In genomic region chr3L:2466411-2467015, dm6 we compare ENCODE assay signal across 1 fruit fly cellular context.
TF ChIP-seq lines count a peak whose summit lies in the region.

No protein-coding gene starts in this region.

TF ChIP-seq in whole organism, embryonic, 481 proteins besides CTCF, POLR2A, EP300 and RAD21 (continued from another document and continues in another):
- peak; percentile 47 for TF ChIP-seq Nf-YB (GFP tag; optimal IDR thresholded peaks at IDR 0.05; lab: Kevin White, UChicago)
- TF ChIP-seq fu2 (GFP tag; optimal IDR thresholded peaks at IDR 0.05; lab: Kevin White, UChicago): no peak
- TF ChIP-seq CG10267 (tag; optimal IDR thresholded peaks at IDR 0.05; lab: Kevin White, UChicago): peak; percentile 81
- TF ChIP-seq CG1233 (GFP tag; optimal IDR thresholded peaks at IDR 0.05; lab: Kevin White, UChicago): no peak
- no peak for TF ChIP-seq tll (GFP tag; optimal IDR thresholded peaks at IDR 0.05; lab: Kevin White, UChicago)
- 0 out of 3 replicates have a peak, but pooled peaks have one; percentile 16 for TF ChIP-seq sr (GFP tag; IDR thresholded peaks at IDR 0.05; lab: Robert Waterston, UW)
- TF ChIP-seq gcm2 (GFP tag; optimal IDR thresholded peaks at IDR 0.05; lab: Kevin White, UChicago): peak; percentile 40
- peak; percentile 32 for TF ChIP-seq Antp (GFP tag; optimal IDR thresholded peaks at IDR 0.05; lab: Kevin White, UChicago)
- no peak for TF ChIP-seq CG4617 (GFP tag; optimal IDR thresholded peaks at IDR 0.05; lab: Kevin White, UChicago; ENCODE audit: borderline replicate concordance)
- peak; percentile 13 for TF ChIP-seq CG7928 (GFP tag; optimal IDR thresholded peaks at IDR 0.05; lab: Kevin White, UChicago)
- no peak for TF ChIP-seq CG10209 (GFP tag; optimal IDR thresholded peaks at IDR 0.05; lab: Kevin White, UChicago)
- TF ChIP-seq usp (GFP tag; optimal IDR thresholded peaks at IDR 0.05; lab: Kevin White, UChicago): no peak
- TF ChIP-seq gcm (GFP tag; optimal IDR thresholded peaks at IDR 0.05; lab: Kevin White, UChicago): peak; percentile 29
- TF ChIP-seq scrt (GFP tag; optimal IDR thresholded peaks at IDR 0.05; lab: Kevin White, UChicago): no peak
- no peak for TF ChIP-seq maf-S (GFP tag; optimal IDR thresholded peaks at IDR 0.05; lab: Kevin White, UChicago)
- TF ChIP-seq lab (GFP tag; optimal IDR thresholded peaks at IDR 0.05; lab: Kevin White, UChicago): peak; percentile 48
- TF ChIP-seq insv (GFP tag; optimal IDR thresholded peaks at IDR 0.05; lab: Kevin White, UChicago): peak in 1 of 2 experiments; percentile 78
- TF ChIP-seq jigr1 (GFP tag; IDR thresholded peaks at IDR 0.05; lab: Robert Waterston, UW): no peak
- peak; percentile 72 for TF ChIP-seq sd (tag; optimal IDR thresholded peaks at IDR 0.05; lab: Kevin White, UChicago)
- TF ChIP-seq Eip74EF (GFP tag; optimal IDR thresholded peaks at IDR 0.05; lab: Kevin White, UChicago): peak in 1 of 2 experiments; percentile 35
- no peak for TF ChIP-seq ab (GFP tag; optimal IDR thresholded peaks at IDR 0.05; lab: Kevin White, UChicago)
- TF ChIP-seq ash1 (GFP tag; optimal IDR thresholded peaks at IDR 0.05; lab: Kevin White, UChicago): no peak
- TF ChIP-seq hbn (GFP tag; IDR thresholded peaks at IDR 0.05; lab: Robert Waterston, UW; ENCODE audit: partially characterized antibody): peak; percentile 67
- peak; percentile 52; the same call in 2 of the 3 replicates for TF ChIP-seq ken (GFP tag; IDR thresholded peaks at IDR 0.05; lab: Robert Waterston, UW)
- peak; percentile 56 for TF ChIP-seq nmo (GFP tag; optimal IDR thresholded peaks at IDR 0.05; lab: Kevin White, UChicago)
- TF ChIP-seq CG3163 (GFP tag; optimal IDR thresholded peaks at IDR 0.05; lab: Kevin White, UChicago): peak; percentile 100
- 0 out of 2 replicates have a peak, but pooled peaks have one; percentile 12 for TF ChIP-seq dati (GFP tag; IDR thresholded peaks at IDR 0.05; lab: Robert Waterston, UW)
- TF ChIP-seq CG12071 (GFP tag; optimal IDR thresholded peaks at IDR 0.05; lab: Kevin White, UChicago): no peak
- TF ChIP-seq CG6683 (GFP tag; optimal IDR thresholded peaks at IDR 0.05; lab: Kevin White, UChicago): no peak
- TF ChIP-seq Xrp1 (GFP tag; IDR thresholded peaks at IDR 0.05; lab: Robert Waterston, UW): no peak; the same call in 1 of the 2 replicates
- TF ChIP-seq peb (GFP tag; IDR thresholded peaks at IDR 0.05; lab: Robert Waterston, UW): no peak
- TF ChIP-seq CG15479 (GFP tag; optimal IDR thresholded peaks at IDR 0.05; lab: Kevin White, UChicago): no peak
- TF ChIP-seq CG3407 (GFP tag; optimal IDR thresholded peaks at IDR 0.05; lab: Kevin White, UChicago): peak; percentile 19
- TF ChIP-seq CG17912 (GFP tag; optimal IDR thresholded peaks at IDR 0.05; lab: Kevin White, UChicago): peak; percentile 82
- TF ChIP-seq Doc2 (GFP tag; IDR thresholded peaks at IDR 0.05; lab: Robert Waterston, UW): no peak
- peak; percentile 44 for TF ChIP-seq Xbp1 (GFP tag; optimal IDR thresholded peaks at IDR 0.05; lab: Kevin White, UChicago)
- TF ChIP-seq HmgD (GFP tag; optimal IDR thresholded peaks at IDR 0.05; lab: Kevin White, UChicago): peak; percentile 64
- TF ChIP-seq slbo (GFP tag; IDR thresholded peaks at IDR 0.05; lab: Robert Waterston, UW): peak; percentile 22; the same call in 1 of the 2 replicates
- no peak for TF ChIP-seq CG18476 (GFP tag; optimal IDR thresholded peaks at IDR 0.05; lab: Kevin White, UChicago)
- 0 out of 2 replicates have a peak, but pooled peaks have one; percentile 11 for TF ChIP-seq CG1024 (GFP tag; IDR thresholded peaks at IDR 0.05; lab: Robert Waterston, UW)
- TF ChIP-seq sc (optimal IDR thresholded peaks at IDR 0.05; lab: Kevin White, UChicago): no peak
- no peak for TF ChIP-seq sc (GFP tag; optimal IDR thresholded peaks at IDR 0.05; lab: Kevin White, UChicago)
- TF ChIP-seq CG11247 (GFP tag; IDR thresholded peaks at IDR 0.05; lab: Robert Waterston, UW): 0 out of 2 replicates have a peak, but pooled peaks have one; percentile 45
- no peak for TF ChIP-seq zen (tag; optimal IDR thresholded peaks at IDR 0.05; lab: Kevin White, UChicago)
- TF ChIP-seq br (optimal IDR thresholded peaks at IDR 0.05; lab: Kevin White, UChicago): no peak
- TF ChIP-seq Atf3 (GFP tag; optimal IDR thresholded peaks at IDR 0.05; lab: Kevin White, UChicago): no peak
- no peak for TF ChIP-seq zfh2 (GFP tag; optimal IDR thresholded peaks at IDR 0.05; lab: Kevin White, UChicago)
- no peak for TF ChIP-seq Ets65A (GFP tag; lab: Kevin White, UChicago)
- TF ChIP-seq sima (GFP tag; optimal IDR thresholded peaks at IDR 0.05; lab: Kevin White, UChicago): no peak
- peak; percentile 81; the same call in 2 of the 3 replicates for TF ChIP-seq CG34422 (GFP tag; IDR thresholded peaks at IDR 0.05; lab: Robert Waterston, UW)
- TF ChIP-seq bowl (GFP tag; IDR thresholded peaks at IDR 0.05; lab: Robert Waterston, UW): no peak
- peak; percentile 25; the same call in 1 of the 2 replicates for TF ChIP-seq wdn (GFP tag; IDR thresholded peaks at IDR 0.05; lab: Robert Waterston, UW)
- peak; percentile 42 for TF ChIP-seq pfk (GFP tag; optimal IDR thresholded peaks at IDR 0.05; lab: Kevin White, UChicago)
- TF ChIP-seq crc (GFP tag; optimal IDR thresholded peaks at IDR 0.05; lab: Kevin White, UChicago): no peak
- peak in 1 of 2 experiments; percentile 67 for TF ChIP-seq eve (GFP tag; optimal IDR thresholded peaks at IDR 0.05; lab: Kevin White, UChicago)
- TF ChIP-seq CG4854 (GFP tag; optimal IDR thresholded peaks at IDR 0.05; lab: Kevin White, UChicago): no peak
- TF ChIP-seq CG7839 (tag; optimal IDR thresholded peaks at IDR 0.05; lab: Kevin White, UChicago): no peak
- peak; percentile 55; the same call in 1 of the 2 replicates for TF ChIP-seq stc (GFP tag; IDR thresholded peaks at IDR 0.05; lab: Robert Waterston, UW)
- TF ChIP-seq Pdp1 (GFP tag; optimal IDR thresholded peaks at IDR 0.05; lab: Kevin White, UChicago): peak in 1 of 2 experiments; percentile 66
- TF ChIP-seq Nf-YC (tag; optimal IDR thresholded peaks at IDR 0.05; lab: Kevin White, UChicago): peak; percentile 59
- TF ChIP-seq HLH3B (GFP tag; IDR thresholded peaks at IDR 0.05; lab: Robert Waterston, UW): no peak
- TF ChIP-seq CG5245 (GFP tag; optimal IDR thresholded peaks at IDR 0.05; lab: Kevin White, UChicago): peak; percentile 27
- TF ChIP-seq Bteb2 (GFP tag; optimal IDR thresholded peaks at IDR 0.05; lab: Kevin White, UChicago): no peak
- TF ChIP-seq ERR (GFP tag; optimal IDR thresholded peaks at IDR 0.05; lab: Kevin White, UChicago): peak; percentile 53
- peak; percentile 58; the same call in 2 of the 3 replicates for TF ChIP-seq CG6791 (GFP tag; IDR thresholded peaks at IDR 0.05; lab: Robert Waterston, UW; ENCODE audit: partially characterized antibody)
- peak; percentile 28 for TF ChIP-seq CG7786 (GFP tag; optimal IDR thresholded peaks at IDR 0.05; lab: Kevin White, UChicago)
- TF ChIP-seq B-H2 (GFP tag; optimal IDR thresholded peaks at IDR 0.05; lab: Kevin White, UChicago): peak; percentile 54
- TF ChIP-seq Ptx1 (GFP tag; IDR thresholded peaks at IDR 0.05; lab: Robert Waterston, UW): 0 out of 2 replicates have a peak, but pooled peaks have one; percentile 9
- TF ChIP-seq Aef1 (GFP tag; IDR thresholded peaks at IDR 0.05; lab: Robert Waterston, UW): no peak
- TF ChIP-seq pho (GFP tag; optimal IDR thresholded peaks at IDR 0.05; lab: Kevin White, UChicago): peak; percentile 32
- TF ChIP-seq esg (GFP tag; conservative IDR thresholded peaks at IDR 0.05; lab: Robert Waterston, UW): no peak
- TF ChIP-seq ftz-f1 (GFP tag; optimal IDR thresholded peaks at IDR 0.05; lab: Kevin White, UChicago): no peak
- no peak for TF ChIP-seq CG1832 (GFP tag; optimal IDR thresholded peaks at IDR 0.05; lab: Kevin White, UChicago)
- no peak for TF ChIP-seq CG13296 (GFP tag; optimal IDR thresholded peaks at IDR 0.05; lab: Kevin White, UChicago)
- TF ChIP-seq CG17359 (tag; optimal IDR thresholded peaks at IDR 0.05; lab: Kevin White, UChicago): no peak
- TF ChIP-seq CG32772 (GFP tag; IDR thresholded peaks at IDR 0.05; lab: Robert Waterston, UW): no peak
- peak; percentile 75; the same call in 2 of the 3 replicates for TF ChIP-seq so (GFP tag; IDR thresholded peaks at IDR 0.05; lab: Robert Waterston, UW)
- peak; percentile 44; the same call in 1 of the 2 replicates for TF ChIP-seq CG17328 (GFP tag; IDR thresholded peaks at IDR 0.05; lab: Robert Waterston, UW)
- no peak for TF ChIP-seq CG7271 (tag; optimal IDR thresholded peaks at IDR 0.05; lab: Kevin White, UChicago)
- TF ChIP-seq CG14710 (tag; optimal IDR thresholded peaks at IDR 0.05; lab: Kevin White, UChicago): peak; percentile 83
- TF ChIP-seq HLHmδ (GFP tag; optimal IDR thresholded peaks at IDR 0.05; lab: Kevin White, UChicago): peak; percentile 64
- TF ChIP-seq YL-1 (GFP tag; optimal IDR thresholded peaks at IDR 0.05; lab: Kevin White, UChicago): no peak
- peak; percentile 13 for TF ChIP-seq pros (GFP tag; optimal IDR thresholded peaks at IDR 0.05; lab: Kevin White, UChicago)
- peak; percentile 68 for TF ChIP-seq abd-A (tag; optimal IDR thresholded peaks at IDR 0.05; lab: Kevin White, UChicago)
- peak; percentile 29 for TF ChIP-seq trh (GFP tag; optimal IDR thresholded peaks at IDR 0.05; lab: Kevin White, UChicago)
- peak; percentile 81 for TF ChIP-seq CG1603 (tag; optimal IDR thresholded peaks at IDR 0.05; lab: Kevin White, UChicago)
- no peak for TF ChIP-seq Hr39 (optimal IDR thresholded peaks at IDR 0.05; lab: Kevin White, UChicago)
- peak; percentile 56 for TF ChIP-seq oc (tag; optimal IDR thresholded peaks at IDR 0.05; lab: Kevin White, UChicago)
- no peak for TF ChIP-seq Dfd (GFP tag; optimal IDR thresholded peaks at IDR 0.05; lab: Kevin White, UChicago)
- no peak; the same call in none of the 2 replicates for TF ChIP-seq onecut (GFP tag; IDR thresholded peaks at IDR 0.05; lab: Robert Waterston, UW)
- peak; percentile 42; the same call in 1 of the 2 replicates for TF ChIP-seq CG14014 (GFP tag; IDR thresholded peaks at IDR 0.05; lab: Robert Waterston, UW)
- TF ChIP-seq en (GFP tag; optimal IDR thresholded peaks at IDR 0.05; lab: Kevin White, UChicago): no peak
- TF ChIP-seq Dad (GFP tag; optimal IDR thresholded peaks at IDR 0.05; lab: Kevin White, UChicago): no peak
- TF ChIP-seq chif (GFP tag; optimal IDR thresholded peaks at IDR 0.05; lab: Kevin White, UChicago): peak in 1 of 2 experiments; percentile 8
- TF ChIP-seq CG9876 (GFP tag; optimal IDR thresholded peaks at IDR 0.05; lab: Kevin White, UChicago): peak; percentile 33
- TF ChIP-seq caup (GFP tag; optimal IDR thresholded peaks at IDR 0.05; lab: Kevin White, UChicago; ENCODE audit: severe bottlenecking): peak; percentile 59
- peak; percentile 73 for TF ChIP-seq CG34224 (GFP tag; IDR thresholded peaks at IDR 0.05; lab: Robert Waterston, UW; ENCODE audit: partially characterized antibody)
- no peak for TF ChIP-seq Neu2 (GFP tag; optimal IDR thresholded peaks at IDR 0.05; lab: Kevin White, UChicago; ENCODE audit: borderline replicate concordance)
- no peak for TF ChIP-seq CG14860 (GFP tag; IDR thresholded peaks at IDR 0.05; lab: Robert Waterston, UW; ENCODE audit: partially characterized antibody)
- TF ChIP-seq pnt (GFP tag; optimal IDR thresholded peaks at IDR 0.05; lab: Kevin White, UChicago): no peak
- peak; percentile 8 for TF ChIP-seq CG10979 (tag; optimal IDR thresholded peaks at IDR 0.05; lab: Kevin White, UChicago)
- TF ChIP-seq CG6689 (GFP tag; IDR thresholded peaks at IDR 0.05; lab: Robert Waterston, UW): no peak
- TF ChIP-seq unpg (GFP tag; optimal IDR thresholded peaks at IDR 0.05; lab: Kevin White, UChicago): peak; percentile 22
- TF ChIP-seq CG6654 (GFP tag; optimal IDR thresholded peaks at IDR 0.05; lab: Kevin White, UChicago): no peak
- no peak for TF ChIP-seq CG18599 (GFP tag; optimal IDR thresholded peaks at IDR 0.05; lab: Kevin White, UChicago)
- TF ChIP-seq Dp (GFP tag; optimal IDR thresholded peaks at IDR 0.05; lab: Kevin White, UChicago): peak; percentile 89
- TF ChIP-seq CG10654 (GFP tag; optimal IDR thresholded peaks at IDR 0.05; lab: Kevin White, UChicago): peak; percentile 1
- peak; percentile 34 for TF ChIP-seq D19A (tag; optimal IDR thresholded peaks at IDR 0.05; lab: Kevin White, UChicago)
- TF ChIP-seq CG31441 (GFP tag; IDR thresholded peaks at IDR 0.05; lab: Robert Waterston, UW): no peak
- peak; percentile 22 for TF ChIP-seq CG13775 (GFP tag; optimal IDR thresholded peaks at IDR 0.05; lab: Kevin White, UChicago)
- no peak for TF ChIP-seq pan (optimal IDR thresholded peaks at IDR 0.05; lab: Kevin White, UChicago)
- peak in 1 of 2 experiments; percentile 6 for TF ChIP-seq pan (GFP tag; optimal IDR thresholded peaks at IDR 0.05 in 1 of 2, IDR thresholded peaks at IDR 0.05 in 1 of 2)
- TF ChIP-seq Opbp (GFP tag; IDR thresholded peaks at IDR 0.05; lab: Robert Waterston, UW; ENCODE audit: partially characterized antibody): peak; percentile 61; the same call in 2 of the 3 replicates
- TF ChIP-seq Ets97D (GFP tag; optimal IDR thresholded peaks at IDR 0.05; lab: Kevin White, UChicago): peak; percentile 78
- TF ChIP-seq CG6854 (GFP tag; optimal IDR thresholded peaks at IDR 0.05; lab: Kevin White, UChicago): no peak
- TF ChIP-seq NFAT (GFP tag; IDR thresholded peaks at IDR 0.05; lab: Robert Waterston, UW): 0 out of 2 replicates have a peak, but pooled peaks have one; percentile 36
- no peak for TF ChIP-seq CG5180 (GFP tag; optimal IDR thresholded peaks at IDR 0.05; lab: Kevin White, UChicago)
- no peak for TF ChIP-seq dysf (GFP tag; IDR thresholded peaks at IDR 0.05; lab: Robert Waterston, UW)
- 0 out of 3 replicates have a peak, but pooled peaks have one; percentile 51 for TF ChIP-seq Dbx (GFP tag; IDR thresholded peaks at IDR 0.05; lab: Robert Waterston, UW)
- no peak for TF ChIP-seq CG14050 (GFP tag; IDR thresholded peaks at IDR 0.05; lab: Robert Waterston, UW)
- no peak for TF ChIP-seq kah (GFP tag; optimal IDR thresholded peaks at IDR 0.05; lab: Kevin White, UChicago)
- TF ChIP-seq Med (GFP tag; lab: Kevin White, UChicago): peak; percentile 92
- TF ChIP-seq prd (optimal IDR thresholded peaks at IDR 0.05; lab: Kevin White, UChicago): no peak
- TF ChIP-seq prd (GFP tag; IDR thresholded peaks at IDR 0.05; lab: Robert Waterston, UW): peak; percentile 27; the same call in 1 of the 3 replicates
- peak; percentile 4 for TF ChIP-seq Kr (GFP tag; optimal IDR thresholded peaks at IDR 0.05; lab: Kevin White, UChicago)
- TF ChIP-seq Taf1 (GFP tag; IDR thresholded peaks at IDR 0.05; lab: Robert Waterston, UW): no peak
- peak; percentile 30 for TF ChIP-seq Sin3A (optimal IDR thresholded peaks at IDR 0.05; lab: Kevin White, UChicago)
- TF ChIP-seq Fer3 (tag; optimal IDR thresholded peaks at IDR 0.05; lab: Kevin White, UChicago): no peak
- TF ChIP-seq aop (GFP tag; IDR thresholded peaks at IDR 0.05; lab: Robert Waterston, UW): no peak
- peak; percentile 17 for TF ChIP-seq Hand (GFP tag; optimal IDR thresholded peaks at IDR 0.05; lab: Kevin White, UChicago)
